Worm (Caenorhabditis elegans): ENCODE measurements around the gene M01F1.9.

The M01F1.9 gene

ce11 chrIII:3498957-3499356, at the start of gene M01F1.9:
Gene M01F1.9, minus strand, starts transcription at chrIII:3499057.
- TF ChIP-seq nhr-111 (GFP tag; optimal IDR thresholded peaks at IDR 0.05) (no peak), Y105C5A.15 (GFP tag; IDR thresholded peaks at IDR 0.05) (no peak), daf-16 (GFP tag; optimal IDR thresholded peaks at IDR 0.05) (no peak), daf-16 (tag; optimal IDR thresholded peaks at IDR 0.05) (no peak), duxl-1 (tag; optimal IDR thresholded peaks at IDR 0.05; ENCODE audit: poor library complexity) (no peak), nhr-41 (GFP tag; IDR thresholded peaks at IDR 0.05) (no peak), T26A8.4 (GFP tag; IDR thresholded peaks at IDR 0.05) (no peak), ama-1 (optimal IDR thresholded peaks at IDR 0.05) (no peak), ceh-32 (tag; optimal IDR thresholded peaks at IDR 0.05; ENCODE audit: poor library complexity) (no peak), mep-1 (tag; optimal IDR thresholded peaks at IDR 0.05) (no peak), ceh-82 (tag; optimal IDR thresholded peaks at IDR 0.05) (no peak), tag-97 (GFP tag; IDR thresholded peaks at IDR 0.05) (no peak), lin-29 (GFP tag; IDR thresholded peaks at IDR 0.05) (no peak), Y75B8A.6 (GFP tag; IDR thresholded peaks at IDR 0.05) (no peak)

- TF ChIP-seq daf-16 (GFP tag; optimal IDR thresholded peaks at IDR 0.05) (no peak), daf-16 (tag; optimal IDR thresholded peaks at IDR 0.05) (no peak), nhr-76 (tag; optimal IDR thresholded peaks at IDR 0.05) (no peak), unc-62 (GFP tag; optimal IDR thresholded peaks at IDR 0.05 in 1 of 2) (peak in 1 of 2 experiments; percentile 51), unc-62 (tag; optimal IDR thresholded peaks at IDR 0.05) (no peak)
Measured at ce11 chrIII:3548017-3548416, 49.2 kb upstream of the M01F1.9 start, which contains the start of gene C54C6.11. Gene C54C6.11, plus strand, starts transcription at chrIII:3548317.

- TF ChIP-seq ZK337.2 (GFP tag; IDR thresholded peaks at IDR 0.05): no peak
- peak; percentile 60 for TF ChIP-seq pqm-1 (tag; optimal IDR thresholded peaks at IDR 0.05)
- TF ChIP-seq F26F4.8 (GFP tag; conservative IDR thresholded peaks at IDR 0.05): no peak
- TF ChIP-seq ceh-20 (GFP tag; IDR thresholded peaks at IDR 0.05): no peak
- no peak for TF ChIP-seq ces-1 (GFP tag; optimal IDR thresholded peaks at IDR 0.05)
- no peak for TF ChIP-seq nhr-111 (GFP tag; optimal IDR thresholded peaks at IDR 0.05)
- TF ChIP-seq lin-15B (tag; optimal IDR thresholded peaks at IDR 0.05): no peak
- TF ChIP-seq nhr-28 (tag; optimal IDR thresholded peaks at IDR 0.05): peak; percentile 21
- TF ChIP-seq cey-2 (tag; optimal IDR thresholded peaks at IDR 0.05; ENCODE audit: borderline replicate concordance, insufficient read depth): no peak
- no peak for TF ChIP-seq lin-1 (GFP tag; IDR thresholded peaks at IDR 0.05)
- TF ChIP-seq dpl-1 (GFP tag; optimal IDR thresholded peaks at IDR 0.05): no peak
- no peak for TF ChIP-seq mxl-2 (GFP tag; conservative IDR thresholded peaks at IDR 0.05)
- TF ChIP-seq zag-1 (tag; optimal IDR thresholded peaks at IDR 0.05): no peak
- no peak for TF ChIP-seq daf-16 (GFP tag; optimal IDR thresholded peaks at IDR 0.05)
- peak; percentile 30 for TF ChIP-seq daf-16 (tag; optimal IDR thresholded peaks at IDR 0.05)
Measured at ce11 chrIII:3546323-3546722, 47.5 kb upstream of the M01F1.9 start, which contains the start of gene C54C6.7. Gene C54C6.7, minus strand, starts transcription at chrIII:3546423.

ce11 chrIII:3543071-3543470, 44.2 kb upstream of the M01F1.9 start:
- peak in 1 of 2 experiments; percentile 44 for TF ChIP-seq unc-62 (GFP tag; optimal IDR thresholded peaks at IDR 0.05 in 1 of 2)
- no peak for TF ChIP-seq unc-62 (tag; optimal IDR thresholded peaks at IDR 0.05)
- peak in 1 of 2 experiments; percentile 7 for TF ChIP-seq lsy-2 (tag; optimal IDR thresholded peaks at IDR 0.05)
- TF ChIP-seq nhr-25 (tag; optimal IDR thresholded peaks at IDR 0.05; ENCODE audit: borderline replicate concordance, insufficient read depth): no peak
- peak; percentile 44 for TF ChIP-seq aha-1 (tag)

- TF ChIP-seq tag-97 (GFP tag; IDR thresholded peaks at IDR 0.05): no peak
- no peak for TF ChIP-seq F10B5.3 (tag; optimal IDR thresholded peaks at IDR 0.05)
- no peak for TF ChIP-seq arid-1 (GFP tag; conservative IDR thresholded peaks at IDR 0.05)
- no peak for TF ChIP-seq nhr-48 (tag; optimal IDR thresholded peaks at IDR 0.05)
- peak; percentile 51 for TF ChIP-seq fkh-10 (GFP tag; optimal IDR thresholded peaks at IDR 0.05)
- no peak for TF ChIP-seq ceh-32 (tag; optimal IDR thresholded peaks at IDR 0.05; ENCODE audit: poor library complexity)
- TF ChIP-seq madf-9 (GFP tag; conservative IDR thresholded peaks at IDR 0.05): no peak
- no peak for TF ChIP-seq duxl-1 (tag; optimal IDR thresholded peaks at IDR 0.05; ENCODE audit: poor library complexity)
- no peak for TF ChIP-seq tra-1 (GFP tag; IDR thresholded peaks at IDR 0.05)
- no peak for TF ChIP-seq ceh-20 (GFP tag; IDR thresholded peaks at IDR 0.05)
- no peak for TF ChIP-seq skn-1 (tag; optimal IDR thresholded peaks at IDR 0.05)
- peak; percentile 11 for TF ChIP-seq ces-1 (GFP tag; optimal IDR thresholded peaks at IDR 0.05)
- no peak for TF ChIP-seq T20F7.1 (GFP tag; optimal IDR thresholded peaks at IDR 0.05)
- TF ChIP-seq unc-130 (GFP tag; optimal IDR thresholded peaks at IDR 0.05): no peak
- TF ChIP-seq lir-3 (tag; optimal IDR thresholded peaks at IDR 0.05): no peak
- no peak for TF ChIP-seq vab-7 (GFP tag; IDR thresholded peaks at IDR 0.05)
- TF ChIP-seq aly-2 (tag; optimal IDR thresholded peaks at IDR 0.05): no peak
- TF ChIP-seq nhr-42 (GFP tag; IDR thresholded peaks at IDR 0.05): no peak
Measured at ce11 chrIII:3542105-3542504, 43.2 kb upstream of the M01F1.9 start.

All from whole organism, L4 larva.